Worm (Caenorhabditis elegans) whole organism, midembryonic: ENCODE results near the gene F16G10.13.

Experiments
- flt-1 ChIP-seq: fragments of 200-800 bp; sonication (Bioruptor generic); IDR thresholded peaks from 2 replicates; pipeline ENCODE4 v1.3.6; 2022; ENCODE audit warnings: missing genetic modification characterization, missing compliant biosample characterization
- ref-1 ChIP-seq: fragments of 200-800 bp; sonication (Bioruptor generic); conservative IDR thresholded peaks from 2 replicates; pipeline ENCODE4 v1.3.6; 2022; ENCODE audit warnings: missing genetic modification reagents, missing genetic modification characterization, missing compliant biosample characterization
- ztf-23 ChIP-seq: fragments of 200-800 bp; sonication (Bioruptor generic); IDR thresholded peaks from 2 replicates; pipeline ENCODE4 v1.3.6; 2022; ENCODE audit warnings: missing genetic modification reagents, missing genetic modification characterization, missing compliant biosample characterization

ce11 chrII:2380174-2380573, 15.6 kb downstream of the F16G10.13 start, which contains the start of gene F16G10.7:
- TF ChIP-seq flt-1 (GFP tag; lab: Robert Waterston, UW) (no peak), ref-1 (GFP tag; lab: Robert Waterston, UW) (no peak), ztf-23 (GFP tag; lab: Robert Waterston, UW) (no peak)
